Fruit fly (Drosophila melanogaster): ENCODE measurements around the gene CG17129.

DNA sequence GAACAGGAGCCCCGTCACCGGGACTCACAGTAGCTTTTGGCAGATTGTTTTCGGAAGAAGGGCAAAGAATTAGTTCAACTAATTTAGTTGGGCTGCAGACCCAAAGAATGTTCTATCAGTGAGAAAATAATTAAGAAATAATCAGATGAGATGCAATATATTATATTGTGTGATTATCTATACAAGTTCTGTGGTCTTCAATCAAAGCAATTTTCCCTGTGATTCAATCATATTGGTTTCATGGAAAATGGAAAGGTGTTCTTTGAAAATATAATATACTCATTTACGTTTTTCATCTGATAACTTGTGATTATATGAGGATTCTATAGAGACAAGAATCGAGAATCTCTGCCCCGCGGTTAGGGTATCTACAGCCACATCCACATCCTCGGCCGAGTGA lies 48.5 kb upstream of the CG17129 start:
- no peak for TF ChIP-seq sage (GFP tag; optimal IDR thresholded peaks at IDR 0.05)
- no peak for TF ChIP-seq pan (optimal IDR thresholded peaks at IDR 0.05)
- TF ChIP-seq ey (GFP tag; optimal IDR thresholded peaks at IDR 0.05), result peak; percentile 15
- peak; percentile 9 for TF ChIP-seq br (GFP tag; optimal IDR thresholded peaks at IDR 0.05)
- TF ChIP-seq dsf (GFP tag; optimal IDR thresholded peaks at IDR 0.05; ENCODE audit: borderline replicate concordance), result no peak
